Fruit fly (Drosophila melanogaster) whole organism, pupa: Measurements from ENCODE around the gene NHP2.

Experiments
- CG15710 ChIP-seq: fragments of 200-800 bp; sonication (Bioruptor generic); optimal IDR thresholded peaks from 2 replicates; lab custom pipeline; 2018; ENCODE audit warnings: missing biosample characterization, mild to moderate bottlenecking, missing genetic modification characterization, moderate library complexity
- CG9948 ChIP-seq: fragments of 200-800 bp; sonication (Bioruptor generic); optimal IDR thresholded peaks from 2 replicates; lab custom pipeline; 2018; ENCODE audit warnings: missing biosample characterization, mild to moderate bottlenecking, missing genetic modification characterization, moderate library complexity
- EcR ChIP-seq: fragments of 200-800 bp; sonication (Bioruptor generic); optimal IDR thresholded peaks from 3 replicates; lab custom pipeline; 2019; ENCODE audit warnings: missing biosample characterization, missing genetic modification characterization, mild to moderate bottlenecking, moderate library complexity, missing genetic modification reagents
- Pif1A ChIP-seq: fragments of 200-800 bp; sonication (Bioruptor generic); optimal IDR thresholded peaks from 3 replicates; lab custom pipeline; 2016; ENCODE audit warnings: missing biosample characterization, missing genetic modification characterization

dm6 chr3L:14790127-14790589, 11.8 kb downstream of the NHP2 start:
- TF ChIP-seq EcR (GFP tag; lab: Kevin White, UChicago) (no peak), CG15710 (tag; lab: Kevin White, UChicago) (peak; percentile 69), Pif1A (GFP tag; lab: Kevin White, UChicago) (peak; percentile 74), CG9948 (tag; lab: Kevin White, UChicago) (peak; percentile 31)
